Comparison of ENCODE assay signal across 4 fruit fly cellular contexts in genomic region chr3R:19105821-19106220, dm6.
TF ChIP-seq lines count a peak whose summit lies in the region.

No protein-coding gene starts in this region.

- TF ChIP-seq CTCF in whole organism, embryonic (GFP tag; optimal IDR thresholded peaks at IDR 0.05; lab: Kevin White, UChicago) = no peak

TF ChIP-seq in whole organism, embryonic, 481 proteins besides CTCF, POLR2A, EP300 and RAD21 (continues in another document):
- TF ChIP-seq az2 (GFP tag; optimal IDR thresholded peaks at IDR 0.05; lab: Kevin White, UChicago) (peak; percentile 25), CG12071 (GFP tag; optimal IDR thresholded peaks at IDR 0.05; lab: Kevin White, UChicago) (no peak), Hr51 (GFP tag; optimal IDR thresholded peaks at IDR 0.05; lab: Kevin White, UChicago) (peak in 1 of 2 experiments; percentile 63), Asciz (GFP tag; optimal IDR thresholded peaks at IDR 0.05; lab: Kevin White, UChicago) (peak; percentile 57), gcm (GFP tag; optimal IDR thresholded peaks at IDR 0.05; lab: Kevin White, UChicago) (peak; percentile 32), CG1603 (tag; optimal IDR thresholded peaks at IDR 0.05; lab: Kevin White, UChicago) (peak; percentile 53), otp (GFP tag; IDR thresholded peaks at IDR 0.05; lab: Robert Waterston, UW) (peak; percentile 54; the same call in 1 of the 3 replicates), Sox102F (GFP tag; optimal IDR thresholded peaks at IDR 0.05; lab: Kevin White, UChicago) (peak; percentile 67), sr (GFP tag; IDR thresholded peaks at IDR 0.05; lab: Robert Waterston, UW) (no peak), E2f1 (GFP tag; IDR thresholded peaks at IDR 0.05; lab: Robert Waterston, UW) (peak; percentile 16; the same call in 1 of the 2 replicates), lilli (GFP tag; optimal IDR thresholded peaks at IDR 0.05; lab: Kevin White, UChicago) (no peak), stc (GFP tag; IDR thresholded peaks at IDR 0.05; lab: Robert Waterston, UW) (peak; percentile 19; the same call in 1 of the 2 replicates), lov (optimal IDR thresholded peaks at IDR 0.05; lab: Kevin White, UChicago) (no peak), lov (GFP tag; IDR thresholded peaks at IDR 0.05; lab: Robert Waterston, UW) (0 out of 3 replicates have a peak, but pooled peaks have one; percentile 69), gsb-n (tag; optimal IDR thresholded peaks at IDR 0.05; lab: Kevin White, UChicago) (peak; percentile 55), CG32767 (GFP tag; IDR thresholded peaks at IDR 0.05; lab: Robert Waterston, UW) (no peak), nmo (GFP tag; optimal IDR thresholded peaks at IDR 0.05; lab: Kevin White, UChicago) (peak; percentile 4), D19A (tag; optimal IDR thresholded peaks at IDR 0.05; lab: Kevin White, UChicago) (peak; percentile 31), Hsf (GFP tag; optimal IDR thresholded peaks at IDR 0.05; lab: Kevin White, UChicago) (peak; percentile 24), CG18262 (tag; optimal IDR thresholded peaks at IDR 0.05; lab: Kevin White, UChicago) (peak; percentile 65), ATbp (GFP tag; optimal IDR thresholded peaks at IDR 0.05; lab: Kevin White, UChicago) (peak; percentile 33), Med (GFP tag; lab: Kevin White, UChicago) (peak; percentile 10)

TF ChIP-seq in whole organism, prepupa, 60 proteins besides CTCF, POLR2A, EP300 and RAD21 (continues in another document):
- TF ChIP-seq Sox15 (GFP tag; optimal IDR thresholded peaks at IDR 0.05; lab: Kevin White, UChicago) (peak; percentile 44), Ets96B (tag; optimal IDR thresholded peaks at IDR 0.05; lab: Kevin White, UChicago) (peak; percentile 80), CG16779 (tag; optimal IDR thresholded peaks at IDR 0.05; lab: Kevin White, UChicago) (peak; percentile 69), Lpt (GFP tag; optimal IDR thresholded peaks at IDR 0.05; lab: Kevin White, UChicago) (peak; percentile 70), CG1621 (tag; optimal IDR thresholded peaks at IDR 0.05; lab: Kevin White, UChicago) (peak; percentile 79), Eip75B (GFP tag; optimal IDR thresholded peaks at IDR 0.05; lab: Kevin White, UChicago) (peak; percentile 78), CG4318 (GFP tag; optimal IDR thresholded peaks at IDR 0.05; lab: Kevin White, UChicago) (peak; percentile 54), Eip93F (GFP tag; optimal IDR thresholded peaks at IDR 0.05; lab: Kevin White, UChicago) (no peak), CG8319 (GFP tag; optimal IDR thresholded peaks at IDR 0.05; lab: Kevin White, UChicago) (peak; percentile 49), Gug (GFP tag; IDR thresholded peaks at IDR 0.05; lab: Robert Waterston, UW) (peak; percentile 81), Ets21C (GFP tag; optimal IDR thresholded peaks at IDR 0.05; lab: Kevin White, UChicago) (peak; percentile 30), achi (GFP tag; optimal IDR thresholded peaks at IDR 0.05; lab: Kevin White, UChicago) (peak; percentile 75), CG8632 (GFP tag; optimal IDR thresholded peaks at IDR 0.05; lab: Kevin White, UChicago) (peak; percentile 62), fkh (GFP tag; optimal IDR thresholded peaks at IDR 0.05; lab: Kevin White, UChicago) (no peak), Hr39 (GFP tag; optimal IDR thresholded peaks at IDR 0.05; lab: Kevin White, UChicago) (peak; percentile 53), CG11902 (GFP tag; optimal IDR thresholded peaks at IDR 0.05; lab: Kevin White, UChicago) (peak; percentile 18), CG10669 (GFP tag; optimal IDR thresholded peaks at IDR 0.05; lab: Kevin White, UChicago) (peak; percentile 80), CG9139 (GFP tag; optimal IDR thresholded peaks at IDR 0.05; lab: Kevin White, UChicago) (peak; percentile 0), Met (GFP tag; optimal IDR thresholded peaks at IDR 0.05; lab: Kevin White, UChicago) (peak; percentile 68), CG6792 (GFP tag; optimal IDR thresholded peaks at IDR 0.05; lab: Kevin White, UChicago) (peak; percentile 60), cyc (GFP tag; optimal IDR thresholded peaks at IDR 0.05; lab: Kevin White, UChicago) (peak; percentile 58), CG32006 (GFP tag; optimal IDR thresholded peaks at IDR 0.05; lab: Kevin White, UChicago) (peak; percentile 83), CG8119 (GFP tag; IDR thresholded peaks at IDR 0.05; lab: Robert Waterston, UW) (peak; percentile 82), ss (GFP tag; optimal IDR thresholded peaks at IDR 0.05; lab: Kevin White, UChicago) (peak; percentile 49 to 77)

TF ChIP-seq in whole organism, pupa, 21 proteins besides CTCF, POLR2A, EP300 and RAD21:
- TF ChIP-seq gl (tag; optimal IDR thresholded peaks at IDR 0.05; lab: Kevin White, UChicago) = peak; percentile 69
- TF ChIP-seq Ets98B (GFP tag; IDR thresholded peaks at IDR 0.05; lab: Robert Waterston, UW) = peak; percentile 79
- peak; percentile 86 for TF ChIP-seq CG4496 (GFP tag; IDR thresholded peaks at IDR 0.05; lab: Robert Waterston, UW)
- TF ChIP-seq rn (GFP tag; IDR thresholded peaks at IDR 0.05; lab: Robert Waterston, UW) = peak; percentile 38; the same call in 1 of the 2 replicates
- TF ChIP-seq CG8301 (tag; optimal IDR thresholded peaks at IDR 0.05; lab: Kevin White, UChicago) = peak; percentile 76
- TF ChIP-seq CG15710 (tag; optimal IDR thresholded peaks at IDR 0.05; lab: Kevin White, UChicago) = peak; percentile 85
- peak; percentile 86 for TF ChIP-seq CG8159 (tag; optimal IDR thresholded peaks at IDR 0.05; lab: Kevin White, UChicago)
- TF ChIP-seq Snoo (tag; optimal IDR thresholded peaks at IDR 0.05; lab: Kevin White, UChicago) = no peak
- TF ChIP-seq CG10348 (GFP tag; IDR thresholded peaks at IDR 0.05; lab: Robert Waterston, UW) = no peak
- peak; percentile 55 for TF ChIP-seq D1 (tag; optimal IDR thresholded peaks at IDR 0.05; lab: Kevin White, UChicago)
- peak; percentile 33; the same call in 1 of the 3 replicates for TF ChIP-seq fd96Ca (GFP tag; IDR thresholded peaks at IDR 0.05; lab: Robert Waterston, UW)
- TF ChIP-seq CG32121 (GFP tag; IDR thresholded peaks at IDR 0.05; lab: Robert Waterston, UW) = peak; percentile 74
- peak; percentile 82 for TF ChIP-seq CG34367 (tag; optimal IDR thresholded peaks at IDR 0.05; lab: Kevin White, UChicago)
- peak; percentile 34 for TF ChIP-seq CG13204 (GFP tag; optimal IDR thresholded peaks at IDR 0.05; lab: Kevin White, UChicago)
- TF ChIP-seq CG17806 (tag; optimal IDR thresholded peaks at IDR 0.05; lab: Kevin White, UChicago) = peak; percentile 84
- peak; percentile 73 for TF ChIP-seq Pif1A (GFP tag; optimal IDR thresholded peaks at IDR 0.05; lab: Kevin White, UChicago)
- peak; percentile 48 for TF ChIP-seq Pif1B (GFP tag; optimal IDR thresholded peaks at IDR 0.05; lab: Kevin White, UChicago)
- TF ChIP-seq EcR (GFP tag; optimal IDR thresholded peaks at IDR 0.05; lab: Kevin White, UChicago) = peak; percentile 63
- peak; percentile 83 for TF ChIP-seq CG9948 (tag; optimal IDR thresholded peaks at IDR 0.05; lab: Kevin White, UChicago)
- TF ChIP-seq CG12605 (GFP tag; IDR thresholded peaks at IDR 0.05; lab: Robert Waterston, UW) = peak; percentile 75
- TF ChIP-seq CG14655 (GFP tag; optimal IDR thresholded peaks at IDR 0.05; lab: Kevin White, UChicago) = peak; percentile 82

TF ChIP-seq in whole organism, wandering third instar larva, 38 proteins besides CTCF, POLR2A, EP300 and RAD21 (continues in another document):
- no peak for TF ChIP-seq brk (GFP tag; optimal IDR thresholded peaks at IDR 0.05; lab: Kevin White, UChicago)
- no peak for TF ChIP-seq Vsx2 (GFP tag; optimal IDR thresholded peaks at IDR 0.05; lab: Kevin White, UChicago; ENCODE audit: partially characterized antibody)
- peak; percentile 51 for TF ChIP-seq fru (GFP tag; optimal IDR thresholded peaks at IDR 0.05; lab: Kevin White, UChicago)
- no peak for TF ChIP-seq sage (GFP tag; optimal IDR thresholded peaks at IDR 0.05; lab: Kevin White, UChicago)
- TF ChIP-seq dsf (GFP tag; optimal IDR thresholded peaks at IDR 0.05; lab: Kevin White, UChicago; ENCODE audit: borderline replicate concordance) = no peak
- no peak for TF ChIP-seq pan (optimal IDR thresholded peaks at IDR 0.05; lab: Kevin White, UChicago)
- TF ChIP-seq CG32264 (GFP tag; optimal IDR thresholded peaks at IDR 0.05; lab: Kevin White, UChicago) = no peak
- TF ChIP-seq GATAd (GFP tag; optimal IDR thresholded peaks at IDR 0.05; lab: Kevin White, UChicago) = no peak
- TF ChIP-seq CG9705 (GFP tag; optimal IDR thresholded peaks at IDR 0.05; lab: Kevin White, UChicago) = no peak
- peak; percentile 32 for TF ChIP-seq ey (GFP tag; optimal IDR thresholded peaks at IDR 0.05; lab: Kevin White, UChicago)
- TF ChIP-seq sv (GFP tag; optimal IDR thresholded peaks at IDR 0.05; lab: Kevin White, UChicago) = no peak
- TF ChIP-seq Hr78 (GFP tag; optimal IDR thresholded peaks at IDR 0.05; lab: Kevin White, UChicago) = no peak
- peak; percentile 30 for TF ChIP-seq OdsH (GFP tag; optimal IDR thresholded peaks at IDR 0.05; lab: Kevin White, UChicago)
- TF ChIP-seq woc (GFP tag; optimal IDR thresholded peaks at IDR 0.05; lab: Kevin White, UChicago) = no peak
- no peak for TF ChIP-seq Mio (GFP tag; optimal IDR thresholded peaks at IDR 0.05; lab: Kevin White, UChicago)
- no peak for TF ChIP-seq usp (GFP tag; optimal IDR thresholded peaks at IDR 0.05; lab: Kevin White, UChicago)
- no peak for TF ChIP-seq Dif (GFP tag; optimal IDR thresholded peaks at IDR 0.05; lab: Kevin White, UChicago; ENCODE audit: partially characterized antibody)
- peak; percentile 30 for TF ChIP-seq HLH106 (tag; optimal IDR thresholded peaks at IDR 0.05; lab: Kevin White, UChicago)
- TF ChIP-seq Dfd (GFP tag; optimal IDR thresholded peaks at IDR 0.05; lab: Kevin White, UChicago) = no peak
- peak; percentile 16 for TF ChIP-seq Sp1 (GFP tag; optimal IDR thresholded peaks at IDR 0.05; lab: Kevin White, UChicago)
- peak; percentile 27 for TF ChIP-seq h (GFP tag; optimal IDR thresholded peaks at IDR 0.05; lab: Kevin White, UChicago)
- no peak for TF ChIP-seq jim (GFP tag; optimal IDR thresholded peaks at IDR 0.05; lab: Kevin White, UChicago)
- TF ChIP-seq Myc (optimal IDR thresholded peaks at IDR 0.05; lab: Kevin White, UChicago) = no peak
- TF ChIP-seq br (GFP tag; optimal IDR thresholded peaks at IDR 0.05; lab: Kevin White, UChicago) = peak; percentile 7
- TF ChIP-seq rgr (GFP tag; optimal IDR thresholded peaks at IDR 0.05; lab: Kevin White, UChicago) = peak; percentile 24
- no peak for TF ChIP-seq dl (GFP tag; optimal IDR thresholded peaks at IDR 0.05; lab: Kevin White, UChicago; ENCODE audit: insufficient read depth in 1 of 2, partially characterized antibody in 2 of 2)
- no peak for TF ChIP-seq CrebA (GFP tag; optimal IDR thresholded peaks at IDR 0.05; lab: Kevin White, UChicago; ENCODE audit: borderline replicate concordance)
- no peak for TF ChIP-seq N (GFP tag; optimal IDR thresholded peaks at IDR 0.05; lab: Kevin White, UChicago)
- TF ChIP-seq Abd-B (GFP tag; optimal IDR thresholded peaks at IDR 0.05; lab: Kevin White, UChicago) = no peak
- no peak for TF ChIP-seq psq (GFP tag; optimal IDR thresholded peaks at IDR 0.05; lab: Kevin White, UChicago)
- no peak for TF ChIP-seq dmrt93B (GFP tag; optimal IDR thresholded peaks at IDR 0.05; lab: Kevin White, UChicago)
- peak; percentile 5 for TF ChIP-seq Hnf4 (GFP tag; optimal IDR thresholded peaks at IDR 0.05; lab: Kevin White, UChicago)

Comparison
In these comparisons a context has a peak if more than half of its experiments do, and no peak if none do; other contexts are left out.
1. Of the 7 proteins assayed by ChIP-seq in both whole organism, embryonic and whole organism, prepupa: peak only in whole organism, embryonic: Blimp-1; only in whole organism, prepupa: CG16779, Gug, Hr39 and Lpt; in both: Sox102F; in neither: 1.